Worm (Caenorhabditis elegans) whole organism, L2 larva: ENCODE data around the gene cgt-3.

Experiments
- nhr-12 ChIP-seq: fragments of 150-350 bp; optimal IDR thresholded peaks from 2 replicates; lab custom pipeline; 2014; ENCODE audit warnings: missing biosample characterization, missing genetic modification characterization
- nhr-237 ChIP-seq: fragments of 150-350 bp; optimal IDR thresholded peaks from 2 replicates; lab custom pipeline; 2014; ENCODE audit warnings: missing biosample characterization, missing genetic modification characterization
- snpc-4 ChIP-seq: fragments of 150-350 bp; optimal IDR thresholded peaks from 2 replicates; lab custom pipeline; 2014; ENCODE audit warnings: missing biosample characterization, missing genetic modification characterization
- ztf-4 ChIP-seq: fragments of 150-350 bp; optimal IDR thresholded peaks from 2 replicates; lab custom pipeline; 2014; ENCODE audit warnings: missing biosample characterization, missing genetic modification characterization

- TF ChIP-seq nhr-12 (tag; lab: Kevin White, UChicago) = no peak
- no peak for TF ChIP-seq nhr-237 (tag; lab: Kevin White, UChicago)
- TF ChIP-seq ztf-4 (tag; lab: Kevin White, UChicago) = no peak
- TF ChIP-seq snpc-4 (tag; lab: Kevin White, UChicago) = no peak
These were observed 10.5 kb downstream of the cgt-3 start, which contains the start of gene vrk-1 for ce11 chrII:5921620-5922019.
